Worm (Caenorhabditis elegans) whole organism, young adult: ENCODE results near the gene C35B1.8.

ENCODE experiments used
- F39B2.1 ChIP-seq: fragments of 200-800 bp; sonication (Bioruptor generic); IDR thresholded peaks from 2 replicates; pipeline ENCODE4 v1.3.6; 2022; ENCODE audit warnings: missing genetic modification reagents, missing genetic modification characterization, missing compliant biosample characterization
- F49E8.2 ChIP-seq: sonication (generic microtip); optimal IDR thresholded peaks from 3 replicates; lab custom pipeline; 2017; ENCODE audit warnings: missing genetic modification characterization, mild to moderate bottlenecking, missing compliant biosample characterization, antibody characterized with exemption, moderate library complexity; ENCODE audit not compliant: insufficient read depth
- ama-1 ChIP-seq, 3 experiments: fragments of 150-350 bp in 1 of 3; sonication (generic microtip) in 2 of 3; optimal IDR thresholded peaks; 2 replicates each; lab custom pipeline; 2014 to 2018; ENCODE audit warnings: missing biosample characterization in 2 of 3, missing genetic modification characterization in 2 of 3, missing genetic modification reagents in 2 of 3
- bed-2 ChIP-seq: fragments of 200-800 bp; sonication (Bioruptor generic); IDR thresholded peaks from 2 replicates; pipeline ENCODE4 v1.3.6; 2022; ENCODE audit warnings: missing genetic modification reagents, missing genetic modification characterization, missing compliant biosample characterization
- ccch-3 ChIP-seq: fragments of 200-800 bp; sonication (Bioruptor generic); optimal IDR thresholded peaks from 2 replicates; lab custom pipeline; 2018; ENCODE audit warnings: mild to moderate bottlenecking, missing genetic modification characterization, missing compliant biosample characterization
- efl-1 ChIP-seq: fragments of 150-350 bp; optimal IDR thresholded peaks from 2 replicates; lab custom pipeline; 2014; ENCODE audit warnings: missing biosample characterization, missing genetic modification reagents, missing genetic modification characterization
- gei-17 ChIP-seq: fragments of 200-800 bp; sonication (Bioruptor generic); optimal IDR thresholded peaks from 2 replicates; lab custom pipeline; 2018; ENCODE audit warnings: mild to moderate bottlenecking, missing genetic modification characterization, missing compliant biosample characterization
- lir-1 ChIP-seq: fragments of 200-800 bp; sonication (Bioruptor generic); conservative IDR thresholded peaks from 2 replicates; pipeline ENCODE4 v1.3.6; 2022; ENCODE audit warnings: missing genetic modification reagents, missing genetic modification characterization, missing compliant biosample characterization
- mcd-1 ChIP-seq: fragments of 200-800 bp; sonication (Bioruptor generic); IDR thresholded peaks from 2 replicates; pipeline ENCODE4 v1.3.6; 2022; ENCODE audit warnings: missing genetic modification reagents, missing genetic modification characterization, missing compliant biosample characterization
- snpc-4 ChIP-seq, 5 experiments: fragments of 150-350 bp in 1 of 5; sonication (generic microtip) in 4 of 5; optimal IDR thresholded peaks; 2 replicates each; lab custom pipeline; 2014 to 2018; ENCODE audit warnings: missing genetic modification characterization in 5 of 5, missing biosample characterization in 3 of 5, antibody characterized with exemption in 2 of 5, mild to moderate bottlenecking in 2 of 5, missing compliant biosample characterization in 2 of 5, missing genotype in 2 of 5, moderate library complexity in 2 of 5, missing genetic modification reagents in 1 of 5
- unc-130 ChIP-seq: sonication (generic microtip); optimal IDR thresholded peaks from 2 replicates; lab custom pipeline; 2016; ENCODE audit warnings: missing genetic modification reagents, missing genetic modification characterization, missing compliant biosample characterization
- unc-62 ChIP-seq: fragments of 150-350 bp; optimal IDR thresholded peaks from 2 replicates; lab custom pipeline; 2014; ENCODE audit warnings: missing biosample characterization, missing genetic modification reagents, missing genetic modification characterization

DNA sequence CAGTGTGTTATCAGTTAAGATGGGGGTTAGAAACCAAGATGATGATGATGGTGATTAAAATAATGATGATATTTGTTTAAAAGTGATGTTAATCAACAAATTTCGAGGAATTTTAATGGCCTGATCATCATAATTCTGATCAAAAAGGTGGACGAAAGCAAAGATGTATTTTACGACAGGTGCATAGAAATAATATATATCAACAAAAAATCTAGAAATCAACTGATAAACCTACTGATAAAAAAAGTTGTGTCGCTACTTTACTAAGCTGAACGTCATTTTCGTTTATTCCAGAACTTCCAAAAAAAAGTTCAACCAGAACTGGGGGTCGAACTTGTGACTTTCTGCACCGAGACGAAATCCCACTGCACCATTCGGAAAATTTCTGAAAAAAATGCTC lies 44.3 kb upstream of the C35B1.8 start, which contains the start of gene mul-1:
- TF ChIP-seq unc-130 (no peak), snpc-4 (GFP tag; optimal IDR thresholded peaks at IDR 0.05; lab: Kevin White, UChicago) (no peak), snpc-4 (tag; optimal IDR thresholded peaks at IDR 0.05; lab: Kevin White, UChicago) (no peak), F39B2.1 (GFP tag; lab: Robert Waterston, UW) (no peak), efl-1 (GFP tag; lab: Kevin White, UChicago) (no peak), F49E8.2 (no peak), unc-62 (GFP tag; lab: Kevin White, UChicago) (no peak), bed-2 (no peak), ama-1 (optimal IDR thresholded peaks at IDR 0.05; lab: Kevin White, UChicago) (no peak), ama-1 (GFP tag; optimal IDR thresholded peaks at IDR 0.05; lab: Kevin White, UChicago) (no peak), gei-17 (GFP tag; lab: Kevin White, UChicago) (no peak), lir-1 (GFP tag; lab: Robert Waterston, UW) (no peak), mcd-1 (GFP tag; lab: Robert Waterston, UW) (no peak), ccch-3 (GFP tag; lab: Kevin White, UChicago) (no peak)
